Fruit fly (Drosophila melanogaster) whole organism, embryonic: ENCODE measurements around the gene Fer3HCH.

ENCODE experiments used
- Adf1 ChIP-seq: fragments of 200-800 bp; sonication (Bioruptor generic); IDR thresholded peaks from 2 replicates; pipeline ENCODE4 v1.3.6; 2022; ENCODE audit warnings: missing biosample characterization, missing genetic modification characterization
- CG11504 ChIP-seq: fragments of 200-800 bp; sonication (Bioruptor generic); optimal IDR thresholded peaks from 3 replicates; lab custom pipeline; 2019; ENCODE audit warnings: missing biosample characterization, mild to moderate bottlenecking, missing genetic modification characterization, moderate library complexity
- CG11560 ChIP-seq: fragments of 200-800 bp; sonication (Bioruptor generic); IDR thresholded peaks from 3 replicates; pipeline ENCODE4 v1.3.6; 2022; ENCODE audit warnings: missing biosample characterization, missing genetic modification characterization
- CG12219 ChIP-seq: fragments of 200-800 bp; sonication (Bioruptor generic); optimal IDR thresholded peaks from 3 replicates; lab custom pipeline; 2018; ENCODE audit warnings: missing biosample characterization, mild to moderate bottlenecking, missing genetic modification characterization
- CG13296 ChIP-seq: fragments of 200-800 bp; sonication (Bioruptor generic); optimal IDR thresholded peaks from 3 replicates; lab custom pipeline; 2018; ENCODE audit warnings: missing biosample characterization, mild to moderate bottlenecking, missing genetic modification characterization
- CG13424 ChIP-seq: fragments of 200-800 bp; sonication (Bioruptor generic); optimal IDR thresholded peaks from 2 replicates; lab custom pipeline; 2019; ENCODE audit warnings: missing biosample characterization, mild to moderate bottlenecking, missing genetic modification characterization, moderate library complexity
- CG17361 ChIP-seq: fragments of 200-800 bp; sonication (Bioruptor generic); IDR thresholded peaks from 3 replicates; pipeline ENCODE4 v1.3.6; 2022; ENCODE audit warnings: missing biosample characterization, missing genetic modification characterization
- CG18262 ChIP-seq: fragments of 200-800 bp; optimal IDR thresholded peaks from 3 replicates; lab custom pipeline; 2019; ENCODE audit warnings: missing biosample characterization, mild to moderate bottlenecking, missing genetic modification characterization, moderate library complexity
- CG2678 ChIP-seq: fragments of 200-800 bp; sonication (Bioruptor generic); optimal IDR thresholded peaks from 3 replicates; lab custom pipeline; 2019; ENCODE audit warnings: missing biosample characterization, mild to moderate bottlenecking, missing genetic modification characterization, moderate library complexity
- CG31441 ChIP-seq: fragments of 200-800 bp; sonication (Bioruptor generic); IDR thresholded peaks from 2 replicates; pipeline ENCODE4 v1.3.6; 2022; ENCODE audit warnings: missing biosample characterization, missing genetic modification characterization
- CG32772 ChIP-seq: fragments of 200-800 bp; sonication (Bioruptor generic); IDR thresholded peaks from 2 replicates; pipeline ENCODE4 v1.3.6; 2022; ENCODE audit warnings: missing biosample characterization, missing genetic modification characterization
- CG3995 ChIP-seq: fragments of 200-800 bp; sonication (Bioruptor generic); optimal IDR thresholded peaks from 3 replicates; lab custom pipeline; 2016; ENCODE audit warnings: missing biosample characterization, missing genetic modification characterization
- CG6175 ChIP-seq: fragments of 200-800 bp; sonication (Bioruptor generic); IDR thresholded peaks from 3 replicates; pipeline ENCODE4 v1.3.6; 2022; ENCODE audit warnings: missing biosample characterization, missing genetic modification characterization
- CG7839 ChIP-seq: fragments of 200-800 bp; sonication (Bioruptor generic); optimal IDR thresholded peaks from 3 replicates; lab custom pipeline; 2018; ENCODE audit warnings: missing biosample characterization, mild to moderate bottlenecking, missing genetic modification characterization, moderate library complexity
- CG8359 ChIP-seq: fragments of 200-800 bp; sonication (Bioruptor generic); optimal IDR thresholded peaks from 2 replicates; lab custom pipeline; 2017; ENCODE audit warnings: missing biosample characterization, mild to moderate bottlenecking, missing genetic modification characterization, borderline replicate concordance
- CG8924 ChIP-seq: fragments of 200-800 bp; optimal IDR thresholded peaks from 3 replicates; lab custom pipeline; 2019; ENCODE audit warnings: missing biosample characterization, mild to moderate bottlenecking, missing genetic modification characterization, moderate library complexity
- CG9609 ChIP-seq: fragments of 200-800 bp; sonication (Bioruptor generic); optimal IDR thresholded peaks from 3 replicates; lab custom pipeline; 2016; ENCODE audit warnings: missing biosample characterization, missing genetic modification characterization
- CG9932 ChIP-seq: fragments of 200-800 bp; sonication (Bioruptor generic); IDR thresholded peaks from 2 replicates; pipeline ENCODE4 v1.3.6; 2022; ENCODE audit warnings: missing biosample characterization, missing genetic modification characterization
- D19A ChIP-seq: fragments of 200-800 bp; optimal IDR thresholded peaks from 3 replicates; lab custom pipeline; 2019; ENCODE audit warnings: missing biosample characterization, mild to moderate bottlenecking, missing genetic modification characterization, moderate library complexity
- Dad ChIP-seq: fragments of 200-800 bp; sonication (Bioruptor generic); optimal IDR thresholded peaks from 3 replicates; lab custom pipeline; 2016; ENCODE audit warnings: missing biosample characterization, missing genetic modification characterization
- Deaf1 ChIP-seq: fragments of 200-800 bp; optimal IDR thresholded peaks from 3 replicates; lab custom pipeline; 2019; ENCODE audit warnings: missing biosample characterization, mild to moderate bottlenecking, missing genetic modification characterization, moderate library complexity
- Dip3 ChIP-seq: fragments of 200-800 bp; sonication (Bioruptor generic); optimal IDR thresholded peaks from 3 replicates; lab custom pipeline; 2016; ENCODE audit warnings: missing biosample characterization, missing genetic modification characterization
- Drgx ChIP-seq: fragments of 200-800 bp; sonication (Bioruptor generic); IDR thresholded peaks from 2 replicates; pipeline ENCODE4 v1.3.6; 2022; ENCODE audit warnings: missing biosample characterization, missing genetic modification characterization
- Fer1 ChIP-seq: fragments of 200-800 bp; sonication (Bioruptor generic); optimal IDR thresholded peaks from 2 replicates; lab custom pipeline; 2017; ENCODE audit warnings: missing biosample characterization, mild to moderate bottlenecking, missing genetic modification characterization
- H15 ChIP-seq: fragments of 200-800 bp; sonication (Bioruptor generic); IDR thresholded peaks from 3 replicates; pipeline ENCODE4 v1.3.6; 2022; ENCODE audit warnings: missing biosample characterization, missing genetic modification characterization
- Hr51 ChIP-seq, 2 experiments: fragments of 200-800 bp; sonication (Bioruptor generic); optimal IDR thresholded peaks; 2 replicates in 1 of 2; 3 replicates in 1 of 2; lab custom pipeline; 2016 to 2018; ENCODE audit warnings: missing biosample characterization in 2 of 2, missing genetic modification characterization in 2 of 2, mild to moderate bottlenecking in 1 of 2, moderate library complexity in 1 of 2
- Jarid2 ChIP-seq: fragments of 200-800 bp; sonication (Bioruptor generic); optimal IDR thresholded peaks from 3 replicates; lab custom pipeline; 2017; ENCODE audit warnings: mild to moderate bottlenecking, missing biosample characterization, missing genetic modification reagents, missing genetic modification characterization
- Oaz ChIP-seq: fragments of 200-800 bp; sonication (Bioruptor generic); IDR thresholded peaks from 2 replicates; pipeline ENCODE4 v1.3.6; 2022; ENCODE audit warnings: missing biosample characterization, missing genetic modification characterization
- Taf1 ChIP-seq: fragments of 200-800 bp; sonication (Bioruptor generic); IDR thresholded peaks from 2 replicates; pipeline ENCODE4 v1.3.6; 2022; ENCODE audit warnings: missing biosample characterization, missing genetic modification characterization
- YL-1 ChIP-seq: fragments of 200-800 bp; sonication (Bioruptor generic); optimal IDR thresholded peaks from 3 replicates; lab custom pipeline; 2017; ENCODE audit warnings: missing biosample characterization, mild to moderate bottlenecking, missing genetic modification characterization
- bab2 ChIP-seq: fragments of 200-800 bp; sonication (Bioruptor generic); optimal IDR thresholded peaks from 2 replicates; lab custom pipeline; 2016; ENCODE audit warnings: missing biosample characterization, missing genetic modification characterization
- bsh ChIP-seq, 2 experiments: fragments of 200-800 bp; sonication (Bioruptor generic); optimal IDR thresholded peaks; 2 replicates each; lab custom pipeline; 2017 to 2018; ENCODE audit warnings: mild to moderate bottlenecking in 2 of 2, missing biosample characterization in 2 of 2, missing genetic modification characterization in 2 of 2, moderate library complexity in 1 of 2
- btn ChIP-seq: fragments of 200-800 bp; sonication (Bioruptor generic); optimal IDR thresholded peaks from 2 replicates; lab custom pipeline; 2016; ENCODE audit warnings: missing biosample characterization, missing genetic modification characterization
- chinmo ChIP-seq: fragments of 200-800 bp; sonication (Bioruptor generic); IDR thresholded peaks from 4 replicates; pipeline ENCODE4 v1.3.6; 2022; ENCODE audit warnings: missing biosample characterization, missing genetic modification characterization; ENCODE audit not compliant: partially characterized antibody
- chm ChIP-seq: fragments of 200-800 bp; sonication (Bioruptor generic); IDR thresholded peaks from 2 replicates; pipeline ENCODE4 v1.3.6; 2022; ENCODE audit warnings: missing biosample characterization, missing genetic modification characterization
- jing ChIP-seq: fragments of 200-800 bp; sonication (Bioruptor generic); optimal IDR thresholded peaks from 2 replicates; lab custom pipeline; 2018; ENCODE audit warnings: missing biosample characterization, mild to moderate bottlenecking, missing genetic modification characterization
- ken ChIP-seq: fragments of 200-800 bp; sonication (Bioruptor generic); IDR thresholded peaks from 3 replicates; pipeline ENCODE4 v1.3.6; 2022; ENCODE audit warnings: missing biosample characterization, missing genetic modification characterization
- nmo ChIP-seq: fragments of 200-800 bp; sonication (Bioruptor generic); optimal IDR thresholded peaks from 2 replicates; lab custom pipeline; 2018; ENCODE audit warnings: missing biosample characterization, mild to moderate bottlenecking, missing genetic modification characterization, moderate library complexity
- nom ChIP-seq: fragments of 200-800 bp; sonication (Bioruptor generic); optimal IDR thresholded peaks from 2 replicates; lab custom pipeline; 2017; ENCODE audit warnings: missing biosample characterization, missing genetic modification characterization, mild to moderate bottlenecking, moderate library complexity, missing genetic modification reagents
- onecut ChIP-seq: fragments of 200-800 bp; sonication (Bioruptor generic); IDR thresholded peaks from 2 replicates; pipeline ENCODE4 v1.3.6; 2022; ENCODE audit warnings: missing biosample characterization, missing genetic modification characterization
- pho ChIP-seq: fragments of 200-800 bp; sonication (Bioruptor generic); optimal IDR thresholded peaks from 2 replicates; lab custom pipeline; 2016; ENCODE audit warnings: missing biosample characterization, missing genetic modification characterization
- phol ChIP-seq: fragments of 200-800 bp; sonication (Bioruptor generic); optimal IDR thresholded peaks from 3 replicates; lab custom pipeline; 2018; ENCODE audit warnings: missing biosample characterization, mild to moderate bottlenecking, missing genetic modification characterization, moderate library complexity
- rib ChIP-seq: fragments of 200-800 bp; sonication (Bioruptor generic); IDR thresholded peaks from 2 replicates; pipeline ENCODE4 v1.3.6; 2022; ENCODE audit warnings: missing biosample characterization, missing genetic modification characterization
- row ChIP-seq: fragments of 200-800 bp; sonication (Bioruptor generic); IDR thresholded peaks from 3 replicates; pipeline ENCODE4 v1.3.6; 2022; ENCODE audit warnings: missing biosample characterization, missing genetic modification characterization
- sens ChIP-seq: fragments of 200-800 bp; sonication (Bioruptor generic); peaks from one replicate; lab custom pipeline; 2016; ENCODE audit warnings: missing biosample characterization, missing genetic modification characterization
- stc ChIP-seq: fragments of 200-800 bp; sonication (Bioruptor generic); IDR thresholded peaks from 2 replicates; pipeline ENCODE4 v1.3.6; 2022; ENCODE audit warnings: missing biosample characterization, missing genetic modification characterization
- sug ChIP-seq: fragments of 200-800 bp; optimal IDR thresholded peaks from 2 replicates; lab custom pipeline; 2019; ENCODE audit warnings: missing biosample characterization, mild to moderate bottlenecking, missing genetic modification characterization, moderate library complexity
- vvl ChIP-seq: fragments of 200-800 bp; sonication (Bioruptor generic); IDR thresholded peaks from 2 replicates; pipeline ENCODE4 v1.3.6; 2022; ENCODE audit warnings: missing biosample characterization, missing genetic modification characterization

Fer3HCH gene

dm6 chrX:13116438-13117243, 8.6 kb upstream of the Fer3HCH start (continued):
- TF ChIP-seq row (GFP tag; lab: Robert Waterston, UW), result peak; percentile 22; the same call in 2 of the 3 replicates
- TF ChIP-seq Dad (GFP tag; lab: Kevin White, UChicago), result no peak
- TF ChIP-seq phol, result peak; percentile 3
- TF ChIP-seq D19A (tag; lab: Kevin White, UChicago), result peak; percentile 69
- TF ChIP-seq bsh (GFP tag; optimal IDR thresholded peaks at IDR 0.05; lab: Kevin White, UChicago), result peak in 1 of 2 experiments; percentile 7
- no peak for TF ChIP-seq Oaz (GFP tag; lab: Robert Waterston, UW)
- TF ChIP-seq CG11504 (tag; lab: Kevin White, UChicago), result peak; percentile 49
- TF ChIP-seq CG13424, result peak; percentile 5
- TF ChIP-seq nom (GFP tag; lab: Kevin White, UChicago), result peak; percentile 92
- TF ChIP-seq bab2 (GFP tag; lab: Kevin White, UChicago), result peak; percentile 3
- TF ChIP-seq CG18262, result peak; percentile 27
- TF ChIP-seq CG31441 (GFP tag; lab: Robert Waterston, UW), result peak; percentile 36; the same call in 1 of the 2 replicates
- TF ChIP-seq CG17361 (GFP tag; lab: Robert Waterston, UW), result peak; percentile 35; the same call in 2 of the 3 replicates
- TF ChIP-seq CG9609 (GFP tag; lab: Kevin White, UChicago), result no peak
- peak; percentile 5 for TF ChIP-seq CG7839 (tag; lab: Kevin White, UChicago)
- no peak for TF ChIP-seq CG8359
- TF ChIP-seq CG2678, result peak; percentile 10
- TF ChIP-seq Hr51 (GFP tag; optimal IDR thresholded peaks at IDR 0.05; lab: Kevin White, UChicago), result peak in 1 of 2 experiments; percentile 16
- TF ChIP-seq Taf1 (GFP tag; lab: Robert Waterston, UW), result no peak
- no peak for TF ChIP-seq YL-1 (GFP tag; lab: Kevin White, UChicago)
- peak; percentile 66 for TF ChIP-seq sens (GFP tag; lab: Kevin White, UChicago)
- TF ChIP-seq nmo (GFP tag; lab: Kevin White, UChicago), result peak; percentile 11
- TF ChIP-seq jing (GFP tag; lab: Kevin White, UChicago), result no peak
- TF ChIP-seq vvl (GFP tag; lab: Robert Waterston, UW), result no peak

DNA sequence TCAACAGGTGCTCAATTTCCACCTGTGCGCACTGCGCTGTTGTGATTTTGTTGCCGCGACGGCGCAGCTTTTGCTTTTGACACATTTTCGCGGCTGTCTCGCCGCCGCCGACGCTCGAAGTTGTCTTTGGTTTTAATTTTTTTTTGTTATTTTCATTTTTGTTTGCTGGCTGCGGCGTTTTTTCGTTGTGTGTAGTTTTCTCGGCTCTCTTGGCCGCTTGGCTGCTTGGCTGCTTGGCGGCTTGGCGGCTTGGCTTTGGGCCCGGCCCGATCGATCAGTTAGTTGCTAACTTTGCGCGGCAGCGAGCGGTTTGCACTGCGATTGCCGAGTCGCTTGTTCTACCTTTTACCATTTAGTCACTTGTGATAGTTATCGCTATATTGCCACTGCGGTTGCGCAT, 6.9 kb upstream of the Fer3HCH start, which contains the start of gene CG42237:
TSS of gene CG42237 (plus strand) at position 271 of the 400 bp plus-strand sequence.
- TF ChIP-seq sug (no peak), CG32772 (peak; percentile 40; the same call in 1 of the 2 replicates), ken (GFP tag; lab: Robert Waterston, UW) (0 out of 3 replicates have a peak, but pooled peaks have one; percentile 19), rib (GFP tag; lab: Robert Waterston, UW) (0 out of 2 replicates have a peak, but pooled peaks have one; percentile 11), row (GFP tag; lab: Robert Waterston, UW) (0 out of 3 replicates have a peak, but pooled peaks have one; percentile 48), CG11560 (tag; lab: Robert Waterston, UW) (no peak), CG12219 (GFP tag; lab: Kevin White, UChicago) (no peak), H15 (GFP tag; lab: Robert Waterston, UW) (no peak), stc (no peak), CG9932 (peak; percentile 39), CG8924 (tag; lab: Kevin White, UChicago) (no peak), CG13296 (GFP tag; lab: Kevin White, UChicago) (no peak), vvl (GFP tag; lab: Robert Waterston, UW) (0 out of 2 replicates have a peak, but pooled peaks have one; percentile 43), Dip3 (GFP tag; lab: Kevin White, UChicago) (no peak), CG3995 (GFP tag; lab: Kevin White, UChicago) (no peak), chinmo (GFP tag; lab: Robert Waterston, UW) (peak; percentile 64; the same call in 1 of the 4 replicates), Adf1 (GFP tag; lab: Robert Waterston, UW) (peak; percentile 48; the same call in 1 of the 2 replicates), Drgx (GFP tag; lab: Robert Waterston, UW) (peak; percentile 61), Deaf1 (tag; lab: Kevin White, UChicago) (no peak), pho (GFP tag; lab: Kevin White, UChicago) (no peak), btn (GFP tag; lab: Kevin White, UChicago) (no peak), Fer1 (no peak), nom (GFP tag; lab: Kevin White, UChicago) (peak; percentile 67), CG6175 (GFP tag; lab: Robert Waterston, UW) (peak; percentile 39; the same call in 1 of the 3 replicates), chm (peak; percentile 21; the same call in 1 of the 2 replicates), onecut (peak; percentile 29; the same call in 1 of the 2 replicates), Jarid2 (GFP tag; lab: Kevin White, UChicago) (peak; percentile 4)
